Fruit fly (Drosophila melanogaster): ENCODE results near the gene ATPsynE.
A peak's percentile ranks its signal among the peaks of the same experiment; 100 is the strongest.

ATPsynE gene

DNA sequence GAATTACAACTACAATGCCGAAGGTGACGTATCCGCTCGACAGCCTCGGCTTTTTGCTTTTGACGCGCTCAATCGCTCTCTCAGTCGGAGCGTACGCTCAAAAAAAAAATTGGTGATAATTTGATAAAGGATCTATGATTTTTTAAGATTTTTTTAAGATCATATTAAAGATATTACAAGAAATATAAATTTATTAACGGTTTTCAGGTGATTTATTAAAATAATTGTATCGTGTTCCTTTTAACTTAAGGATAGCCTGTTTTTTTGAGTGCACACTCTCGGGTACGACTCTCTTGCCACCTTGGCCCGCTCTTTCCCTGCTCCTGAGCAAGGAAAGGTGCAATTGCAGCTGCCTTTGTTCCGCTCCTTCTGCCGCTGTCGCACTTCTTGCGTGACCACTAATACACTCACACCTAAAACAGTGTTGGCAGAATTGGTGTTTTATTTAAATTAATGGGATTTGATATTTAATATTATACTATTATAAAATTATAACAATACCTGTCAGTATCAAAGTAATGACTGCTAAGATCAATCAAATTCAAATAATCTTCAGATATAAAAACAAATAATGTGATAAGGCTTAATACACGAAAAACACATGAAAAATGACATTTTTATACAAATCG is 48.7 kb upstream of the ATPsynE start (continued):
- TF ChIP-seq sens-2 (GFP tag; IDR thresholded peaks at IDR 0.05) (0 out of 2 replicates have a peak, but pooled peaks have one; percentile 50), H15 (GFP tag; IDR thresholded peaks at IDR 0.05) (peak; percentile 80), CG14441 (GFP tag; IDR thresholded peaks at IDR 0.05) (peak; percentile 69), lov (optimal IDR thresholded peaks at IDR 0.05) (no peak), lov (GFP tag; IDR thresholded peaks at IDR 0.05) (peak; percentile 64; the same call in 1 of the 3 replicates), B-H2 (GFP tag; optimal IDR thresholded peaks at IDR 0.05) (peak; percentile 22), Eip74EF (GFP tag; optimal IDR thresholded peaks at IDR 0.05) (no peak), CG3838 (GFP tag; optimal IDR thresholded peaks at IDR 0.05) (peak; percentile 31), pfk (GFP tag; optimal IDR thresholded peaks at IDR 0.05) (no peak), CG7839 (tag; optimal IDR thresholded peaks at IDR 0.05) (peak; percentile 86), CG17328 (GFP tag; IDR thresholded peaks at IDR 0.05) (peak; percentile 91), CG16815 (GFP tag; optimal IDR thresholded peaks at IDR 0.05) (peak; percentile 82), chinmo (GFP tag; IDR thresholded peaks at IDR 0.05; ENCODE audit: partially characterized antibody) (no peak), CG18011 (GFP tag; optimal IDR thresholded peaks at IDR 0.05) (peak; percentile 33), ab (GFP tag; optimal IDR thresholded peaks at IDR 0.05) (no peak), CG12219 (GFP tag; optimal IDR thresholded peaks at IDR 0.05) (peak; percentile 55), CG6254 (GFP tag; optimal IDR thresholded peaks at IDR 0.05) (peak; percentile 71), CG9437 (GFP tag; optimal IDR thresholded peaks at IDR 0.05) (peak; percentile 54), CG9727 (GFP tag; optimal IDR thresholded peaks at IDR 0.05) (peak; percentile 97), usp (GFP tag; optimal IDR thresholded peaks at IDR 0.05) (no peak), Hmx (GFP tag; optimal IDR thresholded peaks at IDR 0.05) (no peak), bowl (GFP tag; IDR thresholded peaks at IDR 0.05) (peak; percentile 61; the same call in 1 of the 2 replicates), CG6813 (GFP tag; optimal IDR thresholded peaks at IDR 0.05) (peak; percentile 89), Mes4 (GFP tag; optimal IDR thresholded peaks at IDR 0.05) (no peak), CG11504 (tag; optimal IDR thresholded peaks at IDR 0.05) (peak; percentile 16), unpg (GFP tag; optimal IDR thresholded peaks at IDR 0.05) (no peak), crol (GFP tag; IDR thresholded peaks at IDR 0.05) (peak; percentile 56), bsh (GFP tag; optimal IDR thresholded peaks at IDR 0.05) (peak; percentile 79 to 94), pita (GFP tag; optimal IDR thresholded peaks at IDR 0.05) (no peak), Sry-δ (GFP tag; optimal IDR thresholded peaks at IDR 0.05) (no peak), CG6272 (GFP tag; IDR thresholded peaks at IDR 0.05) (peak; percentile 71), org-1 (GFP tag; optimal IDR thresholded peaks at IDR 0.05) (peak; percentile 65), Xbp1 (GFP tag; optimal IDR thresholded peaks at IDR 0.05) (peak; percentile 67), chm (GFP tag; IDR thresholded peaks at IDR 0.05) (peak; percentile 83), CG1832 (GFP tag; optimal IDR thresholded peaks at IDR 0.05) (peak; percentile 2), Nf-YB (GFP tag; optimal IDR thresholded peaks at IDR 0.05) (peak; percentile 67), emc (GFP tag; optimal IDR thresholded peaks at IDR 0.05) (no peak), ttk (GFP tag; IDR thresholded peaks at IDR 0.05) (peak; percentile 61), tll (GFP tag; optimal IDR thresholded peaks at IDR 0.05) (peak in 1 of 2 experiments; percentile 85), NC2β (GFP tag; optimal IDR thresholded peaks at IDR 0.05) (peak; percentile 3), CG3065 (GFP tag; optimal IDR thresholded peaks at IDR 0.05) (peak; percentile 50), CrebB (tag; optimal IDR thresholded peaks at IDR 0.05) (peak; percentile 78), nau (GFP tag; optimal IDR thresholded peaks at IDR 0.05) (no peak), CG10147 (GFP tag; optimal IDR thresholded peaks at IDR 0.05) (no peak), CG30403 (GFP tag; optimal IDR thresholded peaks at IDR 0.05) (peak; percentile 77), CG2199 (GFP tag; IDR thresholded peaks at IDR 0.05) (peak; percentile 55; the same call in 1 of the 3 replicates), CG34224 (GFP tag; IDR thresholded peaks at IDR 0.05; ENCODE audit: partially characterized antibody) (no peak), H2.0 (GFP tag; IDR thresholded peaks at IDR 0.05) (peak; percentile 81), CG12744 (GFP tag; optimal IDR thresholded peaks at IDR 0.05) (no peak)
